Worm (Caenorhabditis elegans) whole organism, L3 larva: ENCODE data around the gene F16G10.2.
A peak's percentile ranks its signal among the peaks of the same experiment; 100 is the strongest.

Source experiments
- daf-12 ChIP-seq: fragments of 150-350 bp; optimal IDR thresholded peaks from 2 replicates; lab custom pipeline; 2014; ENCODE audit warnings: missing biosample characterization, missing genetic modification reagents, missing genetic modification characterization
- elt-2 ChIP-seq: sonication (generic microtip); optimal IDR thresholded peaks from 2 replicates; lab custom pipeline; 2016; ENCODE audit warnings: missing genetic modification reagents, mild to moderate bottlenecking, missing genetic modification characterization, missing compliant biosample characterization
- lin-39 ChIP-seq: fragments of 150-350 bp; optimal IDR thresholded peaks from 2 replicates; lab custom pipeline; 2018; ENCODE audit warnings: missing biosample characterization, missing genetic modification reagents, missing genetic modification characterization
- nfya-1 ChIP-seq: sonication (generic microtip); optimal IDR thresholded peaks from 2 replicates; lab custom pipeline; 2017; ENCODE audit warnings: missing genetic modification characterization, mild to moderate bottlenecking, missing compliant biosample characterization, antibody characterized with exemption, moderate library complexity; ENCODE audit not compliant: insufficient read depth
- nhr-25 ChIP-seq: sonication (generic microtip); optimal IDR thresholded peaks from 2 replicates; lab custom pipeline; 2017; ENCODE audit warnings: missing biosample characterization, missing genetic modification characterization
- nhr-67 ChIP-seq: fragments of 150-350 bp; optimal IDR thresholded peaks from 2 replicates; lab custom pipeline; 2014; ENCODE audit warnings: missing biosample characterization, missing genetic modification characterization
- skn-1 ChIP-seq: fragments of 150-350 bp; optimal IDR thresholded peaks from 2 replicates; lab custom pipeline; 2014; ENCODE audit warnings: missing biosample characterization, missing genetic modification characterization
- tbx-2 ChIP-seq: sonication (generic microtip); optimal IDR thresholded peaks from 2 replicates; lab custom pipeline; 2016; ENCODE audit warnings: mild to moderate bottlenecking, missing genetic modification characterization, missing compliant biosample characterization
- zag-1 ChIP-seq: fragments of 150-350 bp; optimal IDR thresholded peaks from 2 replicates; lab custom pipeline; 2014; ENCODE audit warnings: missing biosample characterization, missing genetic modification characterization
- ztf-11 ChIP-seq: fragments of 150-350 bp; optimal IDR thresholded peaks from 2 replicates; lab custom pipeline; 2014; ENCODE audit warnings: missing biosample characterization, missing genetic modification characterization
- ztf-4 ChIP-seq: fragments of 150-350 bp; optimal IDR thresholded peaks from 2 replicates; lab custom pipeline; 2014; ENCODE audit warnings: missing biosample characterization, missing genetic modification characterization

F16G10.2 gene

ce11 chrII:2421905-2422304 lies 46.8 kb downstream of the F16G10.2 start, which contains the start of gene F42G2.2:
TSS of gene F42G2.2 (plus strand) at chrII:2422205.
- TF ChIP-seq tbx-2 (tag; lab: Kevin White, UChicago) (no peak), nhr-25 (tag; lab: Kevin White, UChicago) (no peak), ztf-11 (no peak), skn-1 (tag; lab: Kevin White, UChicago) (no peak), lin-39 (tag; lab: Kevin White, UChicago) (no peak), nhr-67 (tag; lab: Kevin White, UChicago) (no peak), zag-1 (tag; lab: Kevin White, UChicago) (no peak)

- TF ChIP-seq nfya-1 (tag; lab: Kevin White, UChicago), result no peak
- TF ChIP-seq ztf-4 (tag; lab: Kevin White, UChicago), result no peak
- TF ChIP-seq daf-12, result no peak
- peak; percentile 6 for TF ChIP-seq elt-2
- TF ChIP-seq, all 47 proteins: peak for 1
Observed at ce11 chrII:2422427-2422826, 47.4 kb downstream of the F16G10.2 start.
